Fruit fly (Drosophila melanogaster): ENCODE data around the gene wol.

The wol gene

DNA sequence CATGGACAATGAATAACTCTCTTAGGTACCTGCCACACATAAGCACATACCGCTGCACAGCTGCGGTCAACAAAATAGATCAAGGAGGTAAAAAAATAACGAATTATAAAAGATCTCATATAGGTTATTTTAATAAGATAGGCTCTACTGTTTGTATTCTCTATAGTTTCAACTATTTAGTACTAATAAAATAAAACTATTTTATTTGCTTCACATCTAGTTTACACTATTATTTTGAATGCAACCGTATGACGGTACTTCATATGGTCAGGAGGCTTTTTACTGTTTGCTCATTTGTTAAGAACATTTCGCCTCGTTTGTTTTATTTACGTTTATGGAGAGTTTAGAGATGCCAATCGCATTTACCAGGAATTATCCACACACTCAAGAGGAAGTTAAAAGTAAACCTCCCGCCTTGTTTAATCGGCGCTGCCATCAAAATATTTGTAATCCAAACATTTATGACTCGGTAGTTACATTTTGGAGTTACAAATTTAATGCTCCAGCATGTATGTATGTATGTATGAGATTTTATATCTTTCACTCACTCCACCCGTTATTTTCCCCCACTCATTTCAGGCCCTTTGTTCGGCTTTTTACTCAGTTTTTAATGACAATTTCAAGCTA is 27.7 kb downstream of the wol start (continued):
- TF ChIP-seq grn (GFP tag; optimal IDR thresholded peaks at IDR 0.05) (peak; percentile 61), Vsx1 (GFP tag; optimal IDR thresholded peaks at IDR 0.05) (peak; percentile 6), lmd (GFP tag; IDR thresholded peaks at IDR 0.05) (peak; percentile 69), CG10366 (GFP tag; IDR thresholded peaks at IDR 0.05) (peak; percentile 57), seq (GFP tag; IDR thresholded peaks at IDR 0.05) (peak; percentile 72), ssp (GFP tag; IDR thresholded peaks at IDR 0.05) (no peak), CG3281 (GFP tag; optimal IDR thresholded peaks at IDR 0.05) (peak; percentile 22), CG32532 (GFP tag; IDR thresholded peaks at IDR 0.05) (no peak), CG1832 (GFP tag; optimal IDR thresholded peaks at IDR 0.05) (no peak), dpn (GFP tag; optimal IDR thresholded peaks at IDR 0.05) (peak in 1 of 2 experiments; percentile 47), CoRest (tag; optimal IDR thresholded peaks at IDR 0.05) (peak; percentile 67), CG8089 (GFP tag; optimal IDR thresholded peaks at IDR 0.05) (no peak), caup (GFP tag; optimal IDR thresholded peaks at IDR 0.05; ENCODE audit: severe bottlenecking) (peak; percentile 14), PHDP (tag; optimal IDR thresholded peaks at IDR 0.05) (peak; percentile 76), Fer3 (tag; optimal IDR thresholded peaks at IDR 0.05) (peak; percentile 54), sens (GFP tag) (peak; percentile 94), Doc3 (GFP tag; IDR thresholded peaks at IDR 0.05; ENCODE audit: partially characterized antibody) (no peak), sd (tag; optimal IDR thresholded peaks at IDR 0.05) (peak; percentile 27), grau (tag; optimal IDR thresholded peaks at IDR 0.05) (peak; percentile 78), CG18262 (tag; optimal IDR thresholded peaks at IDR 0.05) (peak; percentile 86), otp (GFP tag; IDR thresholded peaks at IDR 0.05) (peak; percentile 49; the same call in 1 of the 3 replicates), CG6272 (GFP tag; IDR thresholded peaks at IDR 0.05) (no peak), Mad (GFP tag; optimal IDR thresholded peaks at IDR 0.05) (peak; percentile 1), lab (GFP tag; optimal IDR thresholded peaks at IDR 0.05) (peak; percentile 67), HmgZ (tag; optimal IDR thresholded peaks at IDR 0.05) (no peak), yki (optimal IDR thresholded peaks at IDR 0.05) (no peak), CG17328 (GFP tag; IDR thresholded peaks at IDR 0.05) (peak; percentile 71), org-1 (GFP tag; optimal IDR thresholded peaks at IDR 0.05) (peak; percentile 59), twi (tag; optimal IDR thresholded peaks at IDR 0.05) (peak; percentile 65), TFAM (GFP tag; optimal IDR thresholded peaks at IDR 0.05) (no peak), fd102C (GFP tag; optimal IDR thresholded peaks at IDR 0.05) (peak; percentile 64), CG15269 (tag; optimal IDR thresholded peaks at IDR 0.05) (peak; percentile 74), Ptx1 (GFP tag; IDR thresholded peaks at IDR 0.05) (peak; percentile 48), Max (GFP tag; optimal IDR thresholded peaks at IDR 0.05) (peak; percentile 18), ci (GFP tag; IDR thresholded peaks at IDR 0.05) (peak; percentile 85), CkIIα-i1 (GFP tag; IDR thresholded peaks at IDR 0.05) (no peak), crp (GFP tag; optimal IDR thresholded peaks at IDR 0.05) (no peak), row (GFP tag; IDR thresholded peaks at IDR 0.05) (peak; percentile 78), Atf6 (GFP tag; IDR thresholded peaks at IDR 0.05) (peak; percentile 55; the same call in 1 of the 2 replicates), Dp (GFP tag; optimal IDR thresholded peaks at IDR 0.05) (no peak), CG18764 (GFP tag; optimal IDR thresholded peaks at IDR 0.05) (peak; percentile 17), Ada2b (GFP tag; IDR thresholded peaks at IDR 0.05) (peak; percentile 67), CG2712 (tag; optimal IDR thresholded peaks at IDR 0.05) (peak; percentile 89), CG16863 (GFP tag; optimal IDR thresholded peaks at IDR 0.05) (peak; percentile 6), nerfin-2 (GFP tag; IDR thresholded peaks at IDR 0.05; ENCODE audit: partially characterized antibody) (no peak), CG6765 (GFP tag; optimal IDR thresholded peaks at IDR 0.05) (no peak), CG14710 (tag; optimal IDR thresholded peaks at IDR 0.05) (peak; percentile 79), chn (GFP tag; optimal IDR thresholded peaks at IDR 0.05) (peak; percentile 45), CG10959 (GFP tag; IDR thresholded peaks at IDR 0.05) (peak; percentile 54), CG3726 (GFP tag; IDR thresholded peaks at IDR 0.05) (peak; percentile 43; the same call in 1 of the 3 replicates)
